Worm (Caenorhabditis elegans) whole organism, mixed stage, embryonic: ENCODE measurements around the gene mam-4.

Experiments used
- blmp-1 ChIP-seq: fragments of 150-350 bp; optimal IDR thresholded peaks from 2 replicates; lab custom pipeline; 2014; ENCODE audit warnings: missing biosample characterization, missing genetic modification characterization
- ces-1 ChIP-seq: fragments of 150-350 bp; optimal IDR thresholded peaks from 2 replicates; lab custom pipeline; 2014; ENCODE audit warnings: missing biosample characterization, missing genetic modification reagents, missing genetic modification characterization
- cnd-1 ChIP-seq: fragments of 200-800 bp; sonication (Bioruptor generic); optimal IDR thresholded peaks from 2 replicates; lab custom pipeline; 2018; ENCODE audit warnings: mild to moderate bottlenecking, missing genetic modification characterization, missing compliant biosample characterization
- elt-3 ChIP-seq: fragments of 150-350 bp; optimal IDR thresholded peaks from 2 replicates; lab custom pipeline; 2014; ENCODE audit warnings: missing biosample characterization, missing genetic modification characterization
- flh-1 ChIP-seq: fragments of 200-800 bp; sonication (Bioruptor generic); optimal IDR thresholded peaks from 2 replicates; lab custom pipeline; 2018; ENCODE audit warnings: mild to moderate bottlenecking, missing genetic modification characterization, moderate library complexity, missing compliant biosample characterization
- lin-32 ChIP-seq: fragments of 200-800 bp; sonication (Bioruptor generic); optimal IDR thresholded peaks from 2 replicates; lab custom pipeline; 2018; ENCODE audit warnings: mild to moderate bottlenecking, missing genetic modification characterization, missing compliant biosample characterization
- mep-1 ChIP-seq: fragments of 150-350 bp; optimal IDR thresholded peaks from 2 replicates; lab custom pipeline; 2017; ENCODE audit warnings: missing biosample characterization, missing genetic modification reagents, missing genetic modification characterization, inconsistent platforms
- nhr-237 ChIP-seq: fragments of 150-350 bp; optimal IDR thresholded peaks from 2 replicates; lab custom pipeline; 2014; ENCODE audit warnings: missing biosample characterization, missing genetic modification characterization
- nhr-76 ChIP-seq: sonication (generic microtip); optimal IDR thresholded peaks from 2 replicates; lab custom pipeline; 2017; ENCODE audit warnings: missing biosample characterization, missing genetic modification characterization
- pha-4 ChIP-seq: fragments of 150-350 bp; optimal IDR thresholded peaks from 2 replicates; lab custom pipeline; 2018; ENCODE audit warnings: missing biosample characterization, missing genetic modification reagents, missing genetic modification characterization
- unc-62 ChIP-seq: fragments of 150-350 bp; optimal IDR thresholded peaks from 2 replicates; lab custom pipeline; 2014; ENCODE audit warnings: missing biosample characterization, missing genetic modification reagents, missing genetic modification characterization
- ztf-11 ChIP-seq: fragments of 150-350 bp; optimal IDR thresholded peaks from 2 replicates; lab custom pipeline; 2014; ENCODE audit warnings: missing biosample characterization, missing genetic modification characterization

ce11 chrV:11220415-11220814 lies 27.5 kb upstream of the mam-4 start:
- TF ChIP-seq nhr-237 (no peak), mep-1 (tag; lab: Kevin White, UChicago) (no peak), flh-1 (GFP tag; lab: Kevin White, UChicago) (no peak), ces-1 (GFP tag; lab: Kevin White, UChicago) (no peak), lin-32 (GFP tag; lab: Kevin White, UChicago) (no peak), ztf-11 (tag; lab: Kevin White, UChicago) (no peak), nhr-76 (tag; lab: Kevin White, UChicago) (no peak), pha-4 (tag; lab: Kevin White, UChicago) (no peak), cnd-1 (no peak), elt-3 (no peak), blmp-1 (tag; lab: Kevin White, UChicago) (no peak), unc-62 (GFP tag; lab: Kevin White, UChicago) (no peak)
